In the genomic region with DNA sequence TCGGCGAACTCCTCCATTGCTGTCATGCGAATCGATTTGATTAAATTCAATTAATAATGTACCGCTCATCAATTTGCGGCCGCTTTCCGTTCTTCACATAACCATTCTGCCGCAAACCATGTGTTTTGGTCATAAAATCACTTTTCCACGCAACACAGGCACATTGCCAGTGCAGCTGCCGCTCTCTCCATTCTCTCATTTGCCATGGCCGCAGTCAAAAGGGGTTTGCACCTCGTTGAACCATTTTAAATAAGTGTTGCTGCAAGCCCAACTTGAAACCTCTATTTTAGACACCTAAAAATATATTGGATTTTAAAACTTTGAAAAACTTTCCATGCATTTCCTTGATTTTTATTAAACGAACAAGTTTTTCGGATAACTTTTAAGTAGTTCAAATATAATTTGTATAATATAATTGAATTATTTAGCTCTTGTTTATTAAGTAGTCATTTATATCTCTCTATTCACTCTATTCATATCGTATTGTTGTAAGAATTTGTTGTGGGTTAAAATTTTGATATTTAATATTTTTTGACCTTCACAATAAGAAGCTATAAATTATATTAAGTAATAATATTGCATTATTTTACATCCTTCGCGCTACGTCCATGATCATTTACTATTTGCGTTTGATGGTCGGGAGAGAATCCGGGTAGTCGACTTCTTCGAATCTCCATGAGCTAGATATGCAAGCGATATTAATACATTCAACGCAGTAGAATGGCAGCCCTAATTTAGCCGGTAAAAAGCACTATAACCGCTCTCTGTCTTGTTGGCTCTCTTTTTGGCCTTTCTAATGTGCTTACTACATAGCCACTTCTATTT, we compare ENCODE assay signal across 5 fruit fly cellular contexts.
TF ChIP-seq lines count a peak whose summit lies in the region.

TSS of gene CG5535 (minus strand) at position 140 of the 825 bp plus-strand sequence.

TF ChIP-seq in whole organism, adult, 20 proteins besides CTCF, POLR2A, EP300 and RAD21 (continued from another document):
- TF ChIP-seq CG33017 (tag; optimal IDR thresholded peaks at IDR 0.05; lab: Kevin White, UChicago) (peak; percentile 80), bab1 (GFP tag; optimal IDR thresholded peaks at IDR 0.05; lab: Kevin White, UChicago) (peak; percentile 77), CG12768 (GFP tag; optimal IDR thresholded peaks at IDR 0.05; lab: Kevin White, UChicago) (peak; percentile 74), Hr96 (GFP tag; optimal IDR thresholded peaks at IDR 0.05; lab: Kevin White, UChicago) (peak; percentile 56)
TF ChIP-seq in whole organism, adult: peak in this region for 17.

TF ChIP-seq in whole organism, embryonic, 481 proteins besides CTCF, POLR2A, EP300 and RAD21 (continued from another document and continues in another):
- peak; percentile 28; the same call in 2 of the 3 replicates for TF ChIP-seq Optix (GFP tag; IDR thresholded peaks at IDR 0.05; lab: Robert Waterston, UW)
- peak; percentile 63 for TF ChIP-seq Blimp-1 (GFP tag; optimal IDR thresholded peaks at IDR 0.05; lab: Kevin White, UChicago)
- peak; percentile 90 for TF ChIP-seq Meics (GFP tag; optimal IDR thresholded peaks at IDR 0.05; lab: Kevin White, UChicago)
- no peak for TF ChIP-seq p53 (GFP tag; optimal IDR thresholded peaks at IDR 0.05; lab: Kevin White, UChicago)
- TF ChIP-seq Hand (GFP tag; optimal IDR thresholded peaks at IDR 0.05; lab: Kevin White, UChicago) = peak; percentile 75
- TF ChIP-seq Dp (GFP tag; optimal IDR thresholded peaks at IDR 0.05; lab: Kevin White, UChicago) = no peak
- peak; percentile 63 for TF ChIP-seq ewg (GFP tag; optimal IDR thresholded peaks at IDR 0.05; lab: Kevin White, UChicago)
- peak; percentile 93 for TF ChIP-seq ci (GFP tag; IDR thresholded peaks at IDR 0.05; lab: Robert Waterston, UW)
- peak; percentile 70 for TF ChIP-seq CG1602 (GFP tag; optimal IDR thresholded peaks at IDR 0.05; lab: Kevin White, UChicago)
- peak; percentile 38 for TF ChIP-seq dm (GFP tag; optimal IDR thresholded peaks at IDR 0.05; lab: Kevin White, UChicago)
- TF ChIP-seq Dll (GFP tag; IDR thresholded peaks at IDR 0.05; lab: Robert Waterston, UW; ENCODE audit: partially characterized antibody) = no peak
- no peak; the same call in 1 of the 2 replicates for TF ChIP-seq CG32772 (GFP tag; IDR thresholded peaks at IDR 0.05; lab: Robert Waterston, UW)
- peak; percentile 71 for TF ChIP-seq Dek (tag; optimal IDR thresholded peaks at IDR 0.05; lab: Kevin White, UChicago)
- TF ChIP-seq ranshi (GFP tag; IDR thresholded peaks at IDR 0.05; lab: Robert Waterston, UW) = peak; percentile 48
- TF ChIP-seq Opbp (GFP tag; IDR thresholded peaks at IDR 0.05; lab: Robert Waterston, UW; ENCODE audit: partially characterized antibody) = no peak
- TF ChIP-seq CG9437 (GFP tag; optimal IDR thresholded peaks at IDR 0.05; lab: Kevin White, UChicago) = peak; percentile 93
- TF ChIP-seq CG17359 (tag; optimal IDR thresholded peaks at IDR 0.05; lab: Kevin White, UChicago) = peak; percentile 59
- TF ChIP-seq CG34422 (GFP tag; IDR thresholded peaks at IDR 0.05; lab: Robert Waterston, UW) = peak; percentile 62
- peak; percentile 78 for TF ChIP-seq CG12104 (GFP tag; optimal IDR thresholded peaks at IDR 0.05; lab: Kevin White, UChicago)
- no peak for TF ChIP-seq CG2129 (GFP tag; IDR thresholded peaks at IDR 0.05; lab: Robert Waterston, UW; ENCODE audit: partially characterized antibody)
- TF ChIP-seq CG1792 (GFP tag; optimal IDR thresholded peaks at IDR 0.05; lab: Kevin White, UChicago) = no peak
- peak; percentile 28 for TF ChIP-seq crc (GFP tag; optimal IDR thresholded peaks at IDR 0.05; lab: Kevin White, UChicago)
- peak; percentile 52; the same call in 1 of the 2 replicates for TF ChIP-seq CG7372 (GFP tag; IDR thresholded peaks at IDR 0.05; lab: Robert Waterston, UW)
- TF ChIP-seq sc (optimal IDR thresholded peaks at IDR 0.05; lab: Kevin White, UChicago) = no peak
- peak; percentile 84 for TF ChIP-seq sc (GFP tag; optimal IDR thresholded peaks at IDR 0.05; lab: Kevin White, UChicago)
- TF ChIP-seq shn (GFP tag; optimal IDR thresholded peaks at IDR 0.05; lab: Kevin White, UChicago) = peak; percentile 34
- peak; percentile 64 for TF ChIP-seq Chrac-16 (GFP tag; optimal IDR thresholded peaks at IDR 0.05; lab: Kevin White, UChicago)
- peak; percentile 52 for TF ChIP-seq klu (GFP tag; IDR thresholded peaks at IDR 0.05; lab: Robert Waterston, UW)

TF ChIP-seq in whole organism, prepupa, 60 proteins besides CTCF, POLR2A, EP300 and RAD21 (continued from another document and continues in another):
- TF ChIP-seq CG8119 (GFP tag; IDR thresholded peaks at IDR 0.05; lab: Robert Waterston, UW) = peak; percentile 77
- peak; percentile 20 for TF ChIP-seq Eip75B (GFP tag; optimal IDR thresholded peaks at IDR 0.05; lab: Kevin White, UChicago)
- TF ChIP-seq Hr4 (GFP tag; optimal IDR thresholded peaks at IDR 0.05; lab: Kevin White, UChicago) = peak; percentile 73
- TF ChIP-seq CG15336 (GFP tag; IDR thresholded peaks at IDR 0.05; lab: Robert Waterston, UW) = peak; percentile 44
- peak; percentile 77 for TF ChIP-seq spab (GFP tag; optimal IDR thresholded peaks at IDR 0.05; lab: Kevin White, UChicago)
- peak; percentile 26; the same call in 1 of the 2 replicates for TF ChIP-seq CG11294 (GFP tag; IDR thresholded peaks at IDR 0.05; lab: Robert Waterston, UW)
- peak; percentile 50 for TF ChIP-seq dsx (GFP tag; optimal IDR thresholded peaks at IDR 0.05; lab: Kevin White, UChicago; ENCODE audit: poor library complexity, severe bottlenecking)
- no peak for TF ChIP-seq CG6854 (GFP tag; optimal IDR thresholded peaks at IDR 0.05; lab: Kevin White, UChicago)
- peak; percentile 20 for TF ChIP-seq CG8319 (GFP tag; optimal IDR thresholded peaks at IDR 0.05; lab: Kevin White, UChicago)
- TF ChIP-seq fkh (GFP tag; optimal IDR thresholded peaks at IDR 0.05; lab: Kevin White, UChicago) = peak; percentile 68
- peak; percentile 32 for TF ChIP-seq topi (GFP tag; optimal IDR thresholded peaks at IDR 0.05; lab: Kevin White, UChicago)
- TF ChIP-seq achi (GFP tag; optimal IDR thresholded peaks at IDR 0.05; lab: Kevin White, UChicago) = peak; percentile 78
- TF ChIP-seq vri (GFP tag; optimal IDR thresholded peaks at IDR 0.05; lab: Kevin White, UChicago) = peak; percentile 12
- no peak for TF ChIP-seq Sox102F (GFP tag; optimal IDR thresholded peaks at IDR 0.05; lab: Kevin White, UChicago)
- no peak for TF ChIP-seq Smox (GFP tag; optimal IDR thresholded peaks at IDR 0.05; lab: Kevin White, UChicago)
- peak; percentile 75 for TF ChIP-seq CG3032 (tag; optimal IDR thresholded peaks at IDR 0.05; lab: Kevin White, UChicago)
- TF ChIP-seq Blimp-1 (GFP tag; optimal IDR thresholded peaks at IDR 0.05; lab: Kevin White, UChicago) = no peak
- peak; percentile 56 for TF ChIP-seq CG34406 (GFP tag; optimal IDR thresholded peaks at IDR 0.05; lab: Kevin White, UChicago)
- peak; percentile 60 for TF ChIP-seq fd59A (GFP tag; optimal IDR thresholded peaks at IDR 0.05; lab: Kevin White, UChicago)
- TF ChIP-seq CG8632 (GFP tag; optimal IDR thresholded peaks at IDR 0.05; lab: Kevin White, UChicago) = peak; percentile 57
- no peak for TF ChIP-seq Met (GFP tag; optimal IDR thresholded peaks at IDR 0.05; lab: Kevin White, UChicago)
- peak; percentile 74 for TF ChIP-seq OdsH (GFP tag; optimal IDR thresholded peaks at IDR 0.05; lab: Kevin White, UChicago)
- peak; percentile 48 to 52 for TF ChIP-seq ss (GFP tag; optimal IDR thresholded peaks at IDR 0.05; lab: Kevin White, UChicago)
- peak; percentile 50 for TF ChIP-seq CG9139 (GFP tag; optimal IDR thresholded peaks at IDR 0.05; lab: Kevin White, UChicago)
- no peak for TF ChIP-seq CG6163 (GFP tag; IDR thresholded peaks at IDR 0.05; lab: Robert Waterston, UW)
- TF ChIP-seq CG10669 (GFP tag; optimal IDR thresholded peaks at IDR 0.05; lab: Kevin White, UChicago) = peak; percentile 57
- TF ChIP-seq cyc (GFP tag; optimal IDR thresholded peaks at IDR 0.05; lab: Kevin White, UChicago) = peak; percentile 2
- TF ChIP-seq CG6808 (GFP tag; optimal IDR thresholded peaks at IDR 0.05; lab: Kevin White, UChicago) = peak; percentile 88
- peak; percentile 36 for TF ChIP-seq Hr39 (GFP tag; optimal IDR thresholded peaks at IDR 0.05; lab: Kevin White, UChicago)
- TF ChIP-seq CG16779 (tag; optimal IDR thresholded peaks at IDR 0.05; lab: Kevin White, UChicago) = peak; percentile 74

TF ChIP-seq in whole organism, pupa, 21 proteins besides CTCF, POLR2A, EP300 and RAD21 (continued from another document):
- TF ChIP-seq CG8301 (tag; optimal IDR thresholded peaks at IDR 0.05; lab: Kevin White, UChicago) (peak; percentile 79), CG17806 (tag; optimal IDR thresholded peaks at IDR 0.05; lab: Kevin White, UChicago) (peak; percentile 46), D1 (tag; optimal IDR thresholded peaks at IDR 0.05; lab: Kevin White, UChicago) (peak; percentile 40)
TF ChIP-seq in whole organism, pupa: peak in this region for 16.

TF ChIP-seq in whole organism, wandering third instar larva, 38 proteins besides CTCF, POLR2A, EP300 and RAD21 (continued from another document):
- no peak for TF ChIP-seq lola (GFP tag; optimal IDR thresholded peaks at IDR 0.05; lab: Kevin White, UChicago)
- no peak for TF ChIP-seq N (GFP tag; optimal IDR thresholded peaks at IDR 0.05; lab: Kevin White, UChicago)
- TF ChIP-seq CG32264 (GFP tag; optimal IDR thresholded peaks at IDR 0.05; lab: Kevin White, UChicago) = no peak
- no peak for TF ChIP-seq woc (GFP tag; optimal IDR thresholded peaks at IDR 0.05; lab: Kevin White, UChicago)
- TF ChIP-seq Hr78 (GFP tag; optimal IDR thresholded peaks at IDR 0.05; lab: Kevin White, UChicago) = no peak
- TF ChIP-seq HLH106 (tag; optimal IDR thresholded peaks at IDR 0.05; lab: Kevin White, UChicago) = peak; percentile 52
- no peak for TF ChIP-seq tai (GFP tag; optimal IDR thresholded peaks at IDR 0.05; lab: Kevin White, UChicago)
- no peak for TF ChIP-seq brk (GFP tag; optimal IDR thresholded peaks at IDR 0.05; lab: Kevin White, UChicago)
- TF ChIP-seq ey (GFP tag; optimal IDR thresholded peaks at IDR 0.05; lab: Kevin White, UChicago) = peak; percentile 32
- TF ChIP-seq fru (GFP tag; optimal IDR thresholded peaks at IDR 0.05; lab: Kevin White, UChicago) = peak; percentile 60
- TF ChIP-seq GATAd (GFP tag; optimal IDR thresholded peaks at IDR 0.05; lab: Kevin White, UChicago) = no peak
- TF ChIP-seq OdsH (GFP tag; optimal IDR thresholded peaks at IDR 0.05; lab: Kevin White, UChicago) = peak; percentile 62
- no peak for TF ChIP-seq Mio (GFP tag; optimal IDR thresholded peaks at IDR 0.05; lab: Kevin White, UChicago)
- TF ChIP-seq Jra (GFP tag; optimal IDR thresholded peaks at IDR 0.05; lab: Kevin White, UChicago) = no peak
- no peak for TF ChIP-seq Myc (optimal IDR thresholded peaks at IDR 0.05; lab: Kevin White, UChicago)
- TF ChIP-seq jim (GFP tag; optimal IDR thresholded peaks at IDR 0.05; lab: Kevin White, UChicago) = no peak
- peak; percentile 68 for TF ChIP-seq psq (GFP tag; optimal IDR thresholded peaks at IDR 0.05; lab: Kevin White, UChicago)
- TF ChIP-seq CrebA (GFP tag; optimal IDR thresholded peaks at IDR 0.05; lab: Kevin White, UChicago; ENCODE audit: borderline replicate concordance) = no peak
- TF ChIP-seq dmrt93B (GFP tag; optimal IDR thresholded peaks at IDR 0.05; lab: Kevin White, UChicago) = peak; percentile 52
- no peak for TF ChIP-seq dsf (GFP tag; optimal IDR thresholded peaks at IDR 0.05; lab: Kevin White, UChicago; ENCODE audit: borderline replicate concordance)
